Fruit fly (Drosophila melanogaster) ovary, adult (tissue): ENCODE data around the gene Tk.

Experiments
- CG17801 ChIP-seq: fragments of 200-800 bp; optimal IDR thresholded peaks from 2 replicates; lab custom pipeline; 2019; ENCODE audit warnings: missing biosample characterization, mild to moderate bottlenecking, missing genetic modification characterization, moderate library complexity; ENCODE audit not compliant: partially characterized antibody

Tk gene

dm6 chr3R:11989206-11989605 is 16.1 kb downstream of the Tk start:
- no peak for TF ChIP-seq CG17801 (GFP tag; lab: Kevin White, UChicago)

dm6 chr3R:11984862-11985261 is 20.4 kb downstream of the Tk start:
- TF ChIP-seq CG17801 (GFP tag; lab: Kevin White, UChicago), result no peak

- no peak for TF ChIP-seq CG17801 (GFP tag; lab: Kevin White, UChicago)
Measured at dm6 chr3R:11984441-11984840, 20.8 kb downstream of the Tk start, which contains the start of gene CG3397. Gene CG3397, minus strand, starts transcription at chr3R:11984541.

- no peak for TF ChIP-seq CG17801 (GFP tag; lab: Kevin White, UChicago)
Measured at dm6 chr3R:11982547-11982946, 22.7 kb downstream of the Tk start.

dm6 chr3R:11981962-11982361 is 23.3 kb downstream of the Tk start, which contains the start of gene CG12224:
Gene CG12224, minus strand, starts transcription at chr3R:11982062.
- no peak for TF ChIP-seq CG17801 (GFP tag; lab: Kevin White, UChicago)

- TF ChIP-seq CG17801 (GFP tag; lab: Kevin White, UChicago), result peak; percentile 11
Measured at dm6 chr3R:11979879-11980571, 25.2 kb downstream of the Tk start, which contains the start of gene CG18547. Gene CG18547, minus strand, starts transcription at chr3R:11980390.

dm6 chr3R:11978278-11978677 is 27.0 kb downstream of the Tk start:
- no peak for TF ChIP-seq CG17801 (GFP tag; lab: Kevin White, UChicago)

dm6 chr3R:11977336-11977678 is 28.0 kb downstream of the Tk start:
- no peak for TF ChIP-seq CG17801 (GFP tag; lab: Kevin White, UChicago)

dm6 chr3R:11976556-11977335 is 28.5 kb downstream of the Tk start, which contains the start of gene CG10005:
Gene CG10005, minus strand, starts transcription at chr3R:11977197.
- TF ChIP-seq CG17801 (GFP tag; lab: Kevin White, UChicago), result no peak

- peak; percentile 39 for TF ChIP-seq CG17801 (GFP tag; lab: Kevin White, UChicago)
Measured at dm6 chr3R:11974631-11975030, 30.6 kb downstream of the Tk start, which contains the start of gene Tango9. Gene Tango9, minus strand, starts transcription at chr3R:11974910.

- TF ChIP-seq CG17801 (GFP tag; lab: Kevin White, UChicago), result no peak
Measured at dm6 chr3R:11973826-11974225, 31.4 kb downstream of the Tk start.

- no peak for TF ChIP-seq CG17801 (GFP tag; lab: Kevin White, UChicago)
Measured at dm6 chr3R:11971394-11971793, 33.9 kb downstream of the Tk start, which contains the start of gene GC2. Gene GC2, plus strand, starts transcription at chr3R:11971694.

dm6 chr3R:11969217-11969616 is 36.1 kb downstream of the Tk start:
- TF ChIP-seq CG17801 (GFP tag; lab: Kevin White, UChicago), result no peak

dm6 chr3R:11968030-11968753 is 37.1 kb downstream of the Tk start:
- TF ChIP-seq CG17801 (GFP tag; lab: Kevin White, UChicago), result no peak
